Worm (Caenorhabditis elegans) whole organism, late embryonic: Measurements from ENCODE around the gene gly-20.

Source experiments
- C08G9.2 ChIP-seq: sonication (generic microtip); optimal IDR thresholded peaks from 2 replicates; lab custom pipeline; 2016; ENCODE audit warnings: mild to moderate bottlenecking, missing genetic modification characterization, moderate library complexity, missing compliant biosample characterization
- F13H6.1 ChIP-seq: sonication (generic microtip); optimal IDR thresholded peaks from 2 replicates; lab custom pipeline; 2016; ENCODE audit warnings: missing genetic modification characterization, missing compliant biosample characterization
- K02D7.2 ChIP-seq: sonication (generic microtip); optimal IDR thresholded peaks from 2 replicates; lab custom pipeline; 2017; ENCODE audit warnings: mild to moderate bottlenecking, missing genetic modification characterization, missing compliant biosample characterization
- T23F11.4 ChIP-seq: fragments of 200-800 bp; sonication (Bioruptor generic); optimal IDR thresholded peaks from 2 replicates; lab custom pipeline; 2018; ENCODE audit warnings: mild to moderate bottlenecking, missing genetic modification characterization, missing compliant biosample characterization
- Y22D7AL.16 ChIP-seq: sonication (generic microtip); optimal IDR thresholded peaks from 2 replicates; lab custom pipeline; 2016; ENCODE audit warnings: missing genetic modification characterization, missing compliant biosample characterization
- ahr-1 ChIP-seq: sonication (generic microtip); optimal IDR thresholded peaks from 2 replicates; lab custom pipeline; 2016; ENCODE audit warnings: missing genetic modification characterization, missing compliant biosample characterization
- ceh-14 ChIP-seq: sonication (generic microtip); optimal IDR thresholded peaks from 2 replicates; lab custom pipeline; 2016; ENCODE audit warnings: missing genotype, missing genetic modification characterization, missing compliant biosample characterization
- ceh-18 ChIP-seq: sonication (generic microtip); optimal IDR thresholded peaks from 2 replicates; lab custom pipeline; 2016; ENCODE audit warnings: missing genetic modification characterization, missing compliant biosample characterization
- ceh-19 ChIP-seq: fragments of 200-800 bp; sonication (Bioruptor generic); optimal IDR thresholded peaks from 2 replicates; lab custom pipeline; 2018; ENCODE audit warnings: mild to moderate bottlenecking, missing genetic modification characterization, missing compliant biosample characterization
- ceh-24 ChIP-seq: sonication (generic microtip); optimal IDR thresholded peaks from 2 replicates; lab custom pipeline; 2016; ENCODE audit warnings: mild to moderate bottlenecking, missing genetic modification characterization, missing compliant biosample characterization
- ceh-31 ChIP-seq: sonication (generic microtip); optimal IDR thresholded peaks from 2 replicates; lab custom pipeline; 2016; ENCODE audit warnings: missing genetic modification characterization, missing compliant biosample characterization
- ceh-34 ChIP-seq: sonication (generic microtip); optimal IDR thresholded peaks from 2 replicates; lab custom pipeline; 2016; ENCODE audit warnings: mild to moderate bottlenecking, missing genetic modification characterization, missing compliant biosample characterization
- ceh-45 ChIP-seq: fragments of 200-800 bp; sonication (Bioruptor generic); IDR thresholded peaks from 2 replicates; pipeline ENCODE4 v1.3.6; 2022; ENCODE audit warnings: missing genetic modification reagents, missing genetic modification characterization, missing compliant biosample characterization
- ceh-6 ChIP-seq: fragments of 200-800 bp; sonication (Bioruptor generic); optimal IDR thresholded peaks from 2 replicates; lab custom pipeline; 2018; ENCODE audit warnings: mild to moderate bottlenecking, missing genetic modification characterization, missing compliant biosample characterization
- ceh-9 ChIP-seq: sonication (generic microtip); optimal IDR thresholded peaks from 2 replicates; lab custom pipeline; 2016; ENCODE audit warnings: mild to moderate bottlenecking, missing genetic modification characterization, inconsistent platforms, missing compliant biosample characterization
- dve-1 ChIP-seq: sonication (generic microtip); optimal IDR thresholded peaks from 2 replicates; lab custom pipeline; 2017; ENCODE audit warnings: antibody characterized with exemption, mild to moderate bottlenecking, missing genetic modification characterization, missing compliant biosample characterization
- elt-2 ChIP-seq: sonication (generic microtip); optimal IDR thresholded peaks from 2 replicates; lab custom pipeline; 2016; ENCODE audit warnings: missing genetic modification reagents, missing genetic modification characterization, missing compliant biosample characterization
- ets-4 ChIP-seq: sonication (generic microtip); optimal IDR thresholded peaks from 2 replicates; lab custom pipeline; 2016; ENCODE audit warnings: missing genetic modification characterization, missing compliant biosample characterization
- fkh-10 ChIP-seq: fragments of 150-350 bp; optimal IDR thresholded peaks from 2 replicates; lab custom pipeline; 2014; ENCODE audit warnings: missing biosample characterization, missing genetic modification reagents, missing genetic modification characterization
- fkh-6 ChIP-seq: sonication (generic microtip); optimal IDR thresholded peaks from 2 replicates; lab custom pipeline; 2016; ENCODE audit warnings: missing genetic modification characterization, missing compliant biosample characterization
- hlh-15 ChIP-seq: sonication (generic microtip); optimal IDR thresholded peaks from 2 replicates; lab custom pipeline; 2016; ENCODE audit warnings: missing genetic modification characterization, missing compliant biosample characterization
- hlh-30 ChIP-seq: sonication (generic microtip); optimal IDR thresholded peaks from 2 replicates; lab custom pipeline; 2017; ENCODE audit warnings: antibody characterized with exemption, missing genetic modification characterization, missing compliant biosample characterization; ENCODE audit not compliant: insufficient read depth
- lim-6 ChIP-seq: sonication (generic microtip); optimal IDR thresholded peaks from 2 replicates; lab custom pipeline; 2016; ENCODE audit warnings: missing genetic modification characterization, missing compliant biosample characterization
- mec-3 ChIP-seq: sonication (generic microtip); optimal IDR thresholded peaks from 2 replicates; lab custom pipeline; 2016; ENCODE audit warnings: borderline replicate concordance, missing genetic modification characterization, missing compliant biosample characterization
- nfya-1 ChIP-seq: sonication (generic microtip); optimal IDR thresholded peaks from 2 replicates; lab custom pipeline; 2017; ENCODE audit warnings: missing genetic modification characterization, mild to moderate bottlenecking, missing compliant biosample characterization, antibody characterized with exemption, moderate library complexity
- nhr-11 ChIP-seq: fragments of 150-350 bp; optimal IDR thresholded peaks from 2 replicates; lab custom pipeline; 2014; ENCODE audit warnings: missing biosample characterization, missing genetic modification characterization
- nhr-232 ChIP-seq: sonication (generic microtip); optimal IDR thresholded peaks from 2 replicates; lab custom pipeline; 2016; ENCODE audit warnings: missing genetic modification characterization, missing compliant biosample characterization
- odd-2 ChIP-seq: sonication (generic microtip); optimal IDR thresholded peaks from 2 replicates; lab custom pipeline; 2017; ENCODE audit warnings: antibody characterized with exemption, mild to moderate bottlenecking, missing genetic modification characterization, missing compliant biosample characterization
- pax-1 ChIP-seq: fragments of 150-350 bp; optimal IDR thresholded peaks from 2 replicates; lab custom pipeline; 2014; ENCODE audit warnings: missing biosample characterization, missing genetic modification characterization
- pha-2 ChIP-seq: sonication (generic microtip); optimal IDR thresholded peaks from 2 replicates; lab custom pipeline; 2017; ENCODE audit warnings: mild to moderate bottlenecking, missing genetic modification characterization, missing compliant biosample characterization
- pqm-1 ChIP-seq: sonication (generic microtip); optimal IDR thresholded peaks from 2 replicates; lab custom pipeline; 2016; ENCODE audit warnings: missing genetic modification characterization, missing compliant biosample characterization
- pros-1 ChIP-seq: fragments of 150-350 bp; optimal IDR thresholded peaks from 2 replicates; lab custom pipeline; 2014; ENCODE audit warnings: missing biosample characterization, missing genetic modification reagents, missing genetic modification characterization
- ref-2 ChIP-seq: sonication (generic microtip); optimal IDR thresholded peaks from 2 replicates; lab custom pipeline; 2016; ENCODE audit warnings: missing genetic modification characterization, missing compliant biosample characterization
- rnt-1 ChIP-seq: sonication (generic microtip); optimal IDR thresholded peaks from 2 replicates; lab custom pipeline; 2016; ENCODE audit warnings: missing genetic modification characterization, missing compliant biosample characterization
- sox-2 ChIP-seq: fragments of 200-800 bp; sonication (Bioruptor generic); IDR thresholded peaks from 2 replicates; pipeline ENCODE4 v1.3.6; 2022; ENCODE audit warnings: missing genetic modification reagents, missing genetic modification characterization, missing compliant biosample characterization
- sox-4 ChIP-seq: sonication (generic microtip); optimal IDR thresholded peaks from 2 replicates; lab custom pipeline; 2017; ENCODE audit warnings: mild to moderate bottlenecking, missing genetic modification characterization, inconsistent platforms, missing compliant biosample characterization
- tbx-2 ChIP-seq: sonication (generic microtip); optimal IDR thresholded peaks from 2 replicates; lab custom pipeline; 2016; ENCODE audit warnings: missing genetic modification characterization, missing compliant biosample characterization
- ttx-3 ChIP-seq: sonication (generic microtip); optimal IDR thresholded peaks from 2 replicates; lab custom pipeline; 2016; ENCODE audit warnings: missing genetic modification reagents, missing genetic modification characterization, missing compliant biosample characterization
- unc-55 ChIP-seq: sonication (generic microtip); optimal IDR thresholded peaks from 2 replicates; lab custom pipeline; 2017; ENCODE audit warnings: missing biosample characterization, missing genetic modification reagents, missing genetic modification characterization
- unc-86 ChIP-seq: sonication (generic microtip); optimal IDR thresholded peaks from 2 replicates; lab custom pipeline; 2016; ENCODE audit warnings: missing genetic modification characterization, missing compliant biosample characterization
- zip-5 ChIP-seq: sonication (generic microtip); optimal IDR thresholded peaks from 2 replicates; lab custom pipeline; 2016; ENCODE audit warnings: missing genetic modification characterization, missing compliant biosample characterization
- ztf-16 ChIP-seq: sonication (generic microtip); optimal IDR thresholded peaks from 2 replicates; lab custom pipeline; 2017; ENCODE audit warnings: missing genetic modification characterization, missing compliant biosample characterization

The gly-20 gene

ce11 chrV:11299406-11299805 is 17.0 kb downstream of the gly-20 start:
- TF ChIP-seq ceh-9 (tag; lab: Kevin White, UChicago): no peak
- TF ChIP-seq pha-2: no peak
- no peak for TF ChIP-seq pros-1 (tag; lab: Kevin White, UChicago)
- no peak for TF ChIP-seq unc-86
- TF ChIP-seq ttx-3 (tag; lab: Kevin White, UChicago): no peak
- no peak for TF ChIP-seq ceh-34

- TF ChIP-seq ceh-19 (GFP tag; lab: Kevin White, UChicago): no peak
- no peak for TF ChIP-seq sox-4
- no peak for TF ChIP-seq pha-2
- no peak for TF ChIP-seq ceh-24
- TF ChIP-seq hlh-30 (tag; lab: Kevin White, UChicago): no peak
- no peak for TF ChIP-seq Y22D7AL.16 (tag; lab: Kevin White, UChicago)
- TF ChIP-seq odd-2 (tag; lab: Kevin White, UChicago): no peak
- TF ChIP-seq hlh-15 (tag; lab: Kevin White, UChicago): no peak
- TF ChIP-seq K02D7.2 (tag; lab: Kevin White, UChicago): no peak
Measured at ce11 chrV:11300539-11300938, 18.2 kb downstream of the gly-20 start, which contains the start of gene srh-47. srh-47 (minus strand) TSS chrV:11300639.

- TF ChIP-seq lim-6 (tag; lab: Kevin White, UChicago): no peak
- TF ChIP-seq, all 69 proteins: peak for 0
Measured at ce11 chrV:11302698-11303097, 20.3 kb downstream of the gly-20 start, which contains the start of gene srh-46. srh-46 (minus strand) TSS chrV:11302886.

ce11 chrV:11304200-11304599 is 21.8 kb downstream of the gly-20 start:
- TF ChIP-seq pha-2 (no peak), sox-4 (no peak), C08G9.2 (no peak), elt-2 (no peak), dve-1 (tag; lab: Kevin White, UChicago) (no peak), pqm-1 (tag; lab: Kevin White, UChicago) (no peak), ceh-45 (GFP tag; lab: Robert Waterston, UW) (no peak)
- TF ChIP-seq, all 69 proteins: peak for 0

ce11 chrV:11304879-11305278 is 22.5 kb downstream of the gly-20 start, which contains the start of gene srh-45:
srh-45 (minus strand) TSS chrV:11304979.
- TF ChIP-seq ets-4 (tag; lab: Kevin White, UChicago) (no peak), ceh-24 (no peak), ztf-16 (no peak), sox-2 (GFP tag; lab: Robert Waterston, UW) (no peak), F13H6.1 (tag; lab: Kevin White, UChicago) (no peak), tbx-2 (tag; lab: Kevin White, UChicago) (no peak), pros-1 (tag; lab: Kevin White, UChicago) (no peak), Y22D7AL.16 (tag; lab: Kevin White, UChicago) (no peak), lim-6 (tag; lab: Kevin White, UChicago) (no peak), ref-2 (no peak)

- TF ChIP-seq ets-4 (tag; lab: Kevin White, UChicago): no peak
- no peak for TF ChIP-seq mec-3
- TF ChIP-seq tbx-2 (tag; lab: Kevin White, UChicago): no peak
- TF ChIP-seq pax-1 (tag; lab: Kevin White, UChicago): no peak
- TF ChIP-seq zip-5: no peak
- no peak for TF ChIP-seq ceh-6 (GFP tag; lab: Kevin White, UChicago)
- TF ChIP-seq T23F11.4 (GFP tag; lab: Kevin White, UChicago): no peak
- no peak for TF ChIP-seq lim-6 (tag; lab: Kevin White, UChicago)
- no peak for TF ChIP-seq ceh-31 (tag; lab: Kevin White, UChicago)
- TF ChIP-seq fkh-6: no peak
- TF ChIP-seq hlh-15 (tag; lab: Kevin White, UChicago): no peak
- no peak for TF ChIP-seq nhr-232 (tag; lab: Kevin White, UChicago)
- TF ChIP-seq unc-55 (GFP tag; lab: Kevin White, UChicago): peak; percentile 95
- no peak for TF ChIP-seq ttx-3 (tag; lab: Kevin White, UChicago)
- no peak for TF ChIP-seq ref-2
- peak; percentile 6 for TF ChIP-seq nfya-1 (tag; lab: Kevin White, UChicago)
- no peak for TF ChIP-seq sox-2 (GFP tag; lab: Robert Waterston, UW)
- TF ChIP-seq fkh-10 (GFP tag; lab: Kevin White, UChicago): no peak
- TF ChIP-seq rnt-1: peak; percentile 75
- TF ChIP-seq pros-1 (tag; lab: Kevin White, UChicago): no peak
- TF ChIP-seq ceh-24: no peak
- TF ChIP-seq ceh-18 (tag; lab: Kevin White, UChicago): peak; percentile 83
- no peak for TF ChIP-seq ceh-14 (tag; lab: Kevin White, UChicago)
- TF ChIP-seq ahr-1 (tag; lab: Kevin White, UChicago): no peak
- no peak for TF ChIP-seq nhr-11 (tag; lab: Kevin White, UChicago)
Measured at ce11 chrV:11307781-11308180, 25.4 kb downstream of the gly-20 start.
